Fruit fly (Drosophila melanogaster): ENCODE data around the gene CG14218.

- peak; percentile 64 for TF ChIP-seq ssp (GFP tag; IDR thresholded peaks at IDR 0.05)
- peak; percentile 54 for TF ChIP-seq CG10462 (GFP tag; optimal IDR thresholded peaks at IDR 0.05)
- peak; percentile 69 for TF ChIP-seq CG30020 (tag; optimal IDR thresholded peaks at IDR 0.05)
- TF ChIP-seq Fer3 (tag; optimal IDR thresholded peaks at IDR 0.05), result peak; percentile 86
- TF ChIP-seq Hand (GFP tag; optimal IDR thresholded peaks at IDR 0.05), result peak; percentile 90
- TF ChIP-seq Hr39 (optimal IDR thresholded peaks at IDR 0.05), result no peak
- peak; percentile 67; the same call in 1 of the 2 replicates for TF ChIP-seq CG16779 (GFP tag; IDR thresholded peaks at IDR 0.05)
- peak; percentile 42 for TF ChIP-seq psq (GFP tag; optimal IDR thresholded peaks at IDR 0.05)
- TF ChIP-seq HmgZ (tag; optimal IDR thresholded peaks at IDR 0.05), result peak; percentile 81
- peak; percentile 97 for TF ChIP-seq MESR4 (GFP tag; optimal IDR thresholded peaks at IDR 0.05)
- peak; percentile 57 for TF ChIP-seq HLH3B (GFP tag; IDR thresholded peaks at IDR 0.05)
- peak; percentile 98 for TF ChIP-seq Ets65A (GFP tag)
- peak; percentile 88 for TF ChIP-seq scrt (GFP tag; optimal IDR thresholded peaks at IDR 0.05)
These were observed 16.0 kb upstream of the CG14218 start, which contains the start of gene RpS10b for dm6 chrX:19597684-19598363.

Measured in whole organism, embryonic.